Fruit fly (Drosophila melanogaster) whole organism, prepupa: ENCODE measurements around the gene CtsF.

Source experiments
- CG11294 ChIP-seq: fragments of 200-800 bp; sonication (Bioruptor generic); IDR thresholded peaks from 2 replicates; pipeline ENCODE4 v1.3.6; 2022; ENCODE audit warnings: missing biosample characterization, missing genetic modification characterization
- CG34406 ChIP-seq: fragments of 200-800 bp; sonication (Bioruptor generic); optimal IDR thresholded peaks from 3 replicates; lab custom pipeline; 2016; ENCODE audit warnings: missing biosample characterization, missing genetic modification characterization
- Hr38 ChIP-seq: sonication (Bioruptor generic); optimal IDR thresholded peaks from 2 replicates; lab custom pipeline; 2016; ENCODE audit warnings: missing biosample characterization, missing genetic modification characterization
- Smox ChIP-seq: fragments of 200-800 bp; sonication (Bioruptor generic); optimal IDR thresholded peaks from 3 replicates; lab custom pipeline; 2016; ENCODE audit warnings: missing biosample characterization, missing genetic modification characterization

DNA sequence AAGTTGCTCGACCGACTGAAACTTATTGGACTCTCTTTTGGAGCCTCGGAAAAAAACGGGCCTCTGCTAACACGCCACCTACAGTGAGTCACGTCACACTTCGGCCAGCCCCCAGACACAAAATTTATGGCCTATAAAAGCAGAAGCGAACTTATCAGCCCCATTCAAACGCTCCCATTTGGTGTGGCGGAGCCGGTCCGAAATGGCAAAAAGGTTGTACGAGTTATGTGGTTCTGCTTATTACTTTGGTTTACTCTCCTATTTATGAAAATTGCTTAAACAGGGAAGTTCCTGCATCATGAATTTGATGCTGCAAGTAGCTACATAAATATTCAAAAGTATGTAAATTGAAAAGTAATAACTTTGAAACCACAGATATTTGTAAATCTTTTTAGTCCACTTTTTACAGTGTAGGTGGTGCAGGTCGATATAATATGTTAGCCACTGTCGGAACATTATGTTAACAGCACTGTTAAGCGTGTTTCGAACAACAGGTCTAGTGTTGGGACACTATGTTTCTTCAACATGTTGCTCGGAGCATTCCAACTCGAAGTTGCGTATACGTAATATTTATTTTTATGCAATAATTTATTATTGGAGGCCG lies 31.9 kb upstream of the CtsF start:
- TF ChIP-seq Smox (peak; percentile 87), Hr38 (GFP tag; lab: Kevin White, UChicago) (no peak), CG11294 (GFP tag; lab: Robert Waterston, UW) (peak; percentile 76), CG34406 (GFP tag; lab: Kevin White, UChicago) (peak; percentile 86)
